Fruit fly (Drosophila melanogaster) whole organism, adult: ENCODE data around the gene Galphaf.

Source experiments
- CG11617 ChIP-seq: fragments of 200-800 bp; sonication (Bioruptor generic); optimal IDR thresholded peaks from 2 replicates; lab custom pipeline; 2017; ENCODE audit warnings: mild to moderate bottlenecking, missing biosample characterization, missing genetic modification reagents, missing genetic modification characterization
- CG12768 ChIP-seq: fragments of 200-800 bp; sonication (Bioruptor generic); optimal IDR thresholded peaks from 2 replicates; lab custom pipeline; 2017; ENCODE audit warnings: missing biosample characterization, missing genetic modification characterization, mild to moderate bottlenecking, moderate library complexity, missing genetic modification reagents
- CG14711 ChIP-seq: fragments of 200-800 bp; sonication (Bioruptor generic); optimal IDR thresholded peaks from 2 replicates; lab custom pipeline; 2018; ENCODE audit warnings: missing biosample characterization, mild to moderate bottlenecking, missing genetic modification characterization, moderate library complexity
- CG1620 ChIP-seq: fragments of 200-800 bp; sonication (Bioruptor generic); optimal IDR thresholded peaks from 2 replicates; lab custom pipeline; 2016; ENCODE audit warnings: missing biosample characterization, missing genetic modification characterization
- CG33017 ChIP-seq: fragments of 200-800 bp; sonication (Bioruptor generic); optimal IDR thresholded peaks from 2 replicates; lab custom pipeline; 2018; ENCODE audit warnings: missing biosample characterization, mild to moderate bottlenecking, missing genetic modification characterization, moderate library complexity
- CG5204 ChIP-seq: fragments of 200-800 bp; sonication (Bioruptor generic); optimal IDR thresholded peaks from 2 replicates; lab custom pipeline; 2016; ENCODE audit warnings: missing biosample characterization, missing genetic modification characterization
- CG7045 ChIP-seq: fragments of 200-800 bp; sonication (Bioruptor generic); optimal IDR thresholded peaks from 2 replicates; lab custom pipeline; 2017; ENCODE audit warnings: missing biosample characterization, mild to moderate bottlenecking, missing genetic modification characterization
- CG7101 ChIP-seq: fragments of 200-800 bp; sonication (Bioruptor generic); optimal IDR thresholded peaks from 2 replicates; lab custom pipeline; 2018; ENCODE audit warnings: missing biosample characterization, mild to moderate bottlenecking, missing genetic modification characterization, moderate library complexity
- Clk ChIP-seq: fragments of 200-800 bp; sonication (Bioruptor generic); optimal IDR thresholded peaks from 2 replicates; lab custom pipeline; 2017; ENCODE audit warnings: missing biosample characterization, missing genetic modification characterization
- Crg-1 ChIP-seq: fragments of 200-800 bp; sonication (Bioruptor generic); optimal IDR thresholded peaks from 2 replicates; lab custom pipeline; 2016; ENCODE audit warnings: missing biosample characterization, missing genetic modification characterization
- Hr96 ChIP-seq: fragments of 200-800 bp; sonication (Bioruptor generic); optimal IDR thresholded peaks from 2 replicates; lab custom pipeline; 2016; ENCODE audit warnings: missing biosample characterization, missing genetic modification characterization
- Mnt ChIP-seq: fragments of 200-800 bp; sonication (Bioruptor generic); optimal IDR thresholded peaks from 2 replicates; lab custom pipeline; 2016; ENCODE audit warnings: missing biosample characterization, mild to moderate bottlenecking, missing genetic modification characterization
- bab1 ChIP-seq: fragments of 200-800 bp; sonication (Bioruptor generic); optimal IDR thresholded peaks from 3 replicates; lab custom pipeline; 2019; ENCODE audit warnings: missing biosample characterization, mild to moderate bottlenecking, missing genetic modification characterization, moderate library complexity
- cic ChIP-seq: fragments of 200-800 bp; sonication (Bioruptor generic); optimal IDR thresholded peaks from 2 replicates; lab custom pipeline; 2017; ENCODE audit warnings: missing biosample characterization, mild to moderate bottlenecking, missing genetic modification characterization, moderate library complexity
- cnc ChIP-seq, 2 experiments: fragments of >200 bp; optimal IDR thresholded peaks; 2 replicates each; lab custom pipeline; 2017
- kay ChIP-seq: fragments of 200-800 bp; sonication (Bioruptor generic); peaks from one replicate; lab custom pipeline; 2016; ENCODE audit warnings: missing biosample characterization, missing genetic modification characterization, borderline replicate concordance
- ovo ChIP-seq: fragments of 200-800 bp; sonication (Bioruptor generic); optimal IDR thresholded peaks from 2 replicates; lab custom pipeline; 2016; ENCODE audit warnings: missing biosample characterization, missing genetic modification characterization
- pad ChIP-seq: fragments of 200-800 bp; sonication (Bioruptor generic); optimal IDR thresholded peaks from 3 replicates; lab custom pipeline; 2017; ENCODE audit warnings: missing biosample characterization, missing genetic modification characterization, mild to moderate bottlenecking, moderate library complexity, missing genetic modification reagents
- tj ChIP-seq: fragments of 200-800 bp; sonication (Bioruptor generic); optimal IDR thresholded peaks from 3 replicates; lab custom pipeline; 2017; ENCODE audit warnings: missing biosample characterization, mild to moderate bottlenecking, missing genetic modification characterization, moderate library complexity
- toe ChIP-seq: fragments of 200-800 bp; sonication (Bioruptor generic); optimal IDR thresholded peaks from 2 replicates; lab custom pipeline; 2016; ENCODE audit warnings: missing biosample characterization, missing genetic modification characterization

The Galphaf gene

DNA sequence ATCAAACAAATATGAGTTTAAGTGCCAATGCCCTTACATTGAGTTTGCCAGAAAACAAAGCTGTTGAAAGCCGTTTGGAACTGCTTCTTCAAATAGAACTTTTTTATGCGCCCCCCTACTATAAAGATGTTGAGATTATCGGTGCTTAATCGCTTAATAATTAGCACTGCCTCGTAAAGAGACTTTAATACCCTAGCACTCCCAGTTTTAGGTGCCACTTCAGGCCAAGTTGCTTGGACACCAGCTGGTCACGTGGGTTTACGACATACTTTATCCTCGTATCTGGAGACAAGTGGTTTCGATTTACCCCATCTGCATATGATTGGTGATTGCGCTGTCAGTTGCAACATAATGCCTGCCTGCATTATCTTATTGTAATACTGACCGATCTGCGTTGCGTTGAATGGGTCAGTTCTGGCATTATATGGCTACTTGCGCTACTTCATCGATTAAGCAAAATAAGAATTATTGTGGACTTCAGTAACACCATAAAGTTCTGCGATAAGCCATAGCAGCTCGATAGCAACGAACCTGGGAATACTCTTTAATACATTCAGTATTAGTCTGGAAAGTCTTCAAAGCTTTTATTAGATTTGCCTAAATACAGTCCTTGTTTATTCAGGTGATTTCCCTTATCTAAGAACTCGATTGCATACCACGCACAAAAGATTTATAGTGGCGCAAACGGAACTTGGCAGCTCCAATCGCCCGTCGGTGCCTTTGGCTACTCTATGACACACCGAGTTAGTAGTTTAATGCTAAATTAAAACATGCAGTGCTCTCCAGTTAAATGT is 3.3 kb upstream of the Galphaf start:
- TF ChIP-seq CG12768 (no peak), pad (GFP tag; lab: Kevin White, UChicago) (no peak), ovo (no peak), toe (GFP tag; lab: Kevin White, UChicago) (no peak), Crg-1 (GFP tag; lab: Kevin White, UChicago) (no peak), kay (GFP tag; lab: Kevin White, UChicago) (no peak)

DNA sequence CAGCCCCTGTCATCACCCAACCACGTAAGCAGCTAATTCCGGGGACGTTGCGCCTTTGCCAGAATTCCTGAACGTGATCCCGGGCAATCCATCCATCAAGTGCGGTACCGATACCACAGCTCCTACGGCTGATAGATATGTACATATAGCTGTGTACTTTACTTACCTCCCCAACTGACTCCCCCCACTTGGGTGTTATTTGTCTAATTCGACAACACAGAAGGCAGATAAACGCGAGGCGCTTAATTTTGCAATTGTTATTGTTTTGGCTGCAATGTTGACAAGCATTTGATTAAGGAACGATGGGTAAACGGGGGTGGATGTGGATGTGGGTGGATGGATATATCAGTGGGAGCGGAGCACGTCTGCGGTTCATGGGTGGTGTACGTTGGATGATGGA is 2.5 kb upstream of the Galphaf start:
- TF ChIP-seq CG7101 (tag; lab: Kevin White, UChicago), result peak; percentile 25
- peak; percentile 46 for TF ChIP-seq cic
- TF ChIP-seq tj, result no peak
- peak; percentile 29 for TF ChIP-seq Crg-1 (GFP tag; lab: Kevin White, UChicago)
- peak; percentile 12 for TF ChIP-seq CG1620 (GFP tag; lab: Kevin White, UChicago)
- peak; percentile 32 for TF ChIP-seq kay (GFP tag; lab: Kevin White, UChicago)
- peak; percentile 40 for TF ChIP-seq CG12768
- TF ChIP-seq CG7045 (GFP tag; lab: Kevin White, UChicago), result peak; percentile 40
- no peak for TF ChIP-seq CG5204 (GFP tag; lab: Kevin White, UChicago)

dm6 chr3L:16668797-16669196 is 1.1 kb upstream of the Galphaf start:
- no peak for TF ChIP-seq CG5204 (GFP tag; lab: Kevin White, UChicago)
- no peak for TF ChIP-seq CG33017
- TF ChIP-seq CG7045 (GFP tag; lab: Kevin White, UChicago), result no peak
- no peak for TF ChIP-seq CG1620 (GFP tag; lab: Kevin White, UChicago)
- TF ChIP-seq CG14711, result no peak
- TF ChIP-seq bab1 (GFP tag; lab: Kevin White, UChicago), result no peak
- no peak for TF ChIP-seq Mnt (GFP tag; lab: Kevin White, UChicago)
- no peak for TF ChIP-seq cic
- no peak for TF ChIP-seq pad (GFP tag; lab: Kevin White, UChicago)
- TF ChIP-seq tj, result no peak
- TF ChIP-seq Crg-1 (GFP tag; lab: Kevin White, UChicago), result no peak
- no peak for TF ChIP-seq Hr96 (GFP tag; lab: Kevin White, UChicago)
- no peak for TF ChIP-seq CG12768
- TF ChIP-seq toe (GFP tag; lab: Kevin White, UChicago), result no peak
- no peak for TF ChIP-seq ovo
- no peak for TF ChIP-seq kay (GFP tag; lab: Kevin White, UChicago)
- no peak for TF ChIP-seq CG11617 (GFP tag; lab: Kevin White, UChicago)

- TF ChIP-seq kay (GFP tag; lab: Kevin White, UChicago), result peak; percentile 27
- TF ChIP-seq Mnt (GFP tag; lab: Kevin White, UChicago), result no peak
These were observed 1.2 kb downstream of the Galphaf start for dm6 chr3L:16666429-16667005.

DNA sequence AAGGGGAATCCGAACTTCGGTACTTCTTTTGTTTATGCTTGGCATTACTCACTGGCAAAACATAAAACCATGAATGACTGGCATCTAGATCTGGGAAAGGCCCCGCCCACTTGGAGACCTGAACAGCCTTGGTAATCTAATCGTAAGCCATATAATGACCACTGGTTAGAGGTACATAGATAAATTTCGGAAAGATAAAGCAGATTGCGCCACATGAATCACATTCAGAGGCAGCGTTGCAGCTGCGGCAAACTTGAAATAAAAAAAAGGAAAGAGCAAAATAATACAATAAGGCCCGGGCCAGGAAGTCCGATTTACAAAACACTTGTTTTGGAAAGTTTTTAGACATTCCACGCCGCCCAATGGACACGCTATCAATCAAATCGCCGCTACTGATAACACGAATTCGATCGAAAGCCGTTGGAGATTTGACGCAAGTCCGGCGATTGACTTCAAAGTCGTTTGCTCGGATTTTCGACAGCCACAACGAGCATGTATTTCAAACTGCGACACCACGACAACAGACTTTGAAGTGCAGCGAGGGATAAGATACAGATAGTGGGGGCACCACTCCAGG is 3.5 kb downstream of the Galphaf start:
- TF ChIP-seq CG12768 (no peak), CG14711 (no peak), kay (GFP tag; lab: Kevin White, UChicago) (no peak), Mnt (GFP tag; lab: Kevin White, UChicago) (no peak), CG7045 (GFP tag; lab: Kevin White, UChicago) (no peak), CG1620 (GFP tag; lab: Kevin White, UChicago) (no peak), CG7101 (tag; lab: Kevin White, UChicago) (no peak), cic (no peak), tj (no peak), pad (GFP tag; lab: Kevin White, UChicago) (no peak), CG33017 (no peak), CG11617 (GFP tag; lab: Kevin White, UChicago) (no peak), ovo (no peak)

- peak; percentile 73 for TF ChIP-seq CG7045 (GFP tag; lab: Kevin White, UChicago)
- TF ChIP-seq cic, result peak; percentile 85
- peak; percentile 81 for TF ChIP-seq Hr96 (GFP tag; lab: Kevin White, UChicago)
- peak; percentile 71 for TF ChIP-seq CG14711
- peak; percentile 60 for TF ChIP-seq CG33017
- TF ChIP-seq CG11617 (GFP tag; lab: Kevin White, UChicago), result no peak
- peak; percentile 91 for TF ChIP-seq pad (GFP tag; lab: Kevin White, UChicago)
- TF ChIP-seq Mnt (GFP tag; lab: Kevin White, UChicago), result peak; percentile 85
- peak; percentile 37 for TF ChIP-seq Clk (GFP tag; lab: Kevin White, UChicago)
- TF ChIP-seq CG1620 (GFP tag; lab: Kevin White, UChicago), result peak; percentile 54
- TF ChIP-seq CG7101 (tag; lab: Kevin White, UChicago), result peak; percentile 63
- TF ChIP-seq ovo, result peak; percentile 50
- peak; percentile 33 for TF ChIP-seq Crg-1 (GFP tag; lab: Kevin White, UChicago)
- TF ChIP-seq CG5204 (GFP tag; lab: Kevin White, UChicago), result peak; percentile 50
- peak; percentile 73 for TF ChIP-seq CG12768
- no peak for TF ChIP-seq kay (GFP tag; lab: Kevin White, UChicago)
- no peak for TF ChIP-seq cnc (optimal IDR thresholded peaks at IDR 0.05; lab: Kevin White, UChicago)
- TF ChIP-seq tj, result no peak
- TF ChIP-seq toe (GFP tag; lab: Kevin White, UChicago), result peak; percentile 36
- TF ChIP-seq bab1 (GFP tag; lab: Kevin White, UChicago), result peak; percentile 31
These were observed 6.3 kb downstream of the Galphaf start, which contains the start of gene Baldspot for dm6 chr3L:16661167-16662109. Baldspot (minus strand) TSS chr3L:16661615.
